Worm (Caenorhabditis elegans) whole organism, L2 larva: ENCODE data around the gene nas-21.

ENCODE experiments used
- R02D3.7 ChIP-seq: fragments of 150-350 bp; optimal IDR thresholded peaks from 2 replicates; lab custom pipeline; 2014; ENCODE audit warnings: missing biosample characterization, missing genetic modification characterization
- alr-1 ChIP-seq: fragments of 150-350 bp; optimal IDR thresholded peaks from 2 replicates; lab custom pipeline; 2014; ENCODE audit warnings: missing biosample characterization, missing genetic modification characterization
- elt-3 ChIP-seq: sonication (generic microtip); optimal IDR thresholded peaks from 2 replicates; lab custom pipeline; 2017; ENCODE audit warnings: missing biosample characterization, missing genetic modification characterization
- lin-13 ChIP-seq: fragments of 150-350 bp; optimal IDR thresholded peaks from 2 replicates; lab custom pipeline; 2014; ENCODE audit warnings: missing biosample characterization, missing genetic modification reagents, missing genetic modification characterization
- mdl-1 ChIP-seq, 2 experiments: fragments of 150-350 bp in 1 of 2; sonication (generic microtip) in 1 of 2; optimal IDR thresholded peaks; 2 replicates each; lab custom pipeline; 2017; ENCODE audit warnings: missing biosample characterization in 2 of 2, missing genetic modification characterization in 2 of 2
- nhr-11 ChIP-seq: fragments of 150-350 bp; optimal IDR thresholded peaks from 2 replicates; lab custom pipeline; 2014; ENCODE audit warnings: missing biosample characterization, missing genetic modification characterization
- nhr-12 ChIP-seq: fragments of 150-350 bp; optimal IDR thresholded peaks from 2 replicates; lab custom pipeline; 2014; ENCODE audit warnings: missing biosample characterization, missing genetic modification characterization
- nhr-23 ChIP-seq: fragments of 150-350 bp; optimal IDR thresholded peaks from 2 replicates; lab custom pipeline; 2014; ENCODE audit warnings: missing biosample characterization, missing genetic modification reagents, missing genetic modification characterization
- skn-1 ChIP-seq: sonication (generic microtip); optimal IDR thresholded peaks from 2 replicates; lab custom pipeline; 2017; ENCODE audit warnings: missing biosample characterization, missing genetic modification characterization
- snpc-4 ChIP-seq: fragments of 150-350 bp; optimal IDR thresholded peaks from 2 replicates; lab custom pipeline; 2014; ENCODE audit warnings: missing biosample characterization, missing genetic modification characterization
- ztf-4 ChIP-seq: fragments of 150-350 bp; optimal IDR thresholded peaks from 2 replicates; lab custom pipeline; 2014; ENCODE audit warnings: missing biosample characterization, missing genetic modification characterization

DNA sequence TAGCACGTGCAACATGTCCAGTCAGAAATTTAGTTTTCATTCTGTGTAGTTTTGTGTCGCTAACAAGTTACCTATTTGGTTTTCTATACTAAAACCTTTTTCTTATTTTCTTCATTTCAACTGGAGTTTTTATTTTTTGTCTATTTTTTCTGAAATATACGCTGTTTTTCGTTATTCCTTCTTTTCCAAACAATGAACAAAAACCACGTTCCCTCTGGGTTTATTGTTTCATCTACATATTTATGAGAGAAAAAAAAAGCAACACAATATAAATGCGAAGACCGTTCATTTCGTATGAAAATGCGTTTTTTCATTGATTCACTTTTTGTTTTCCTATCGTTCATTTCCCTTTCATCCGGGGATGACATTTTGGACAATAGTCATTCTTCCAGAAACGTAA lies 7.0 kb downstream of the nas-21 start, which contains the start of gene T11F9.22:
- TF ChIP-seq nhr-12 (tag; lab: Kevin White, UChicago) (no peak), ztf-4 (tag; lab: Kevin White, UChicago) (no peak), R02D3.7 (no peak), lin-13 (GFP tag; lab: Kevin White, UChicago) (no peak), alr-1 (tag; lab: Kevin White, UChicago) (no peak), skn-1 (tag; lab: Kevin White, UChicago) (no peak), nhr-23 (tag; lab: Kevin White, UChicago) (no peak), snpc-4 (tag; lab: Kevin White, UChicago) (no peak), mdl-1 (tag; optimal IDR thresholded peaks at IDR 0.05; lab: Kevin White, UChicago) (no peak), nhr-11 (tag; lab: Kevin White, UChicago) (no peak), elt-3 (tag; lab: Kevin White, UChicago) (no peak)
